Fruit fly (Drosophila melanogaster): Measurements from ENCODE around the gene CG17637.

The CG17637 gene

dm6 chr3L:20470991-20471498 lies 32.9 kb upstream of the CG17637 start:
- 0 out of 2 replicates have a peak, but pooled peaks have one; percentile 24 for TF ChIP-seq rn (GFP tag; IDR thresholded peaks at IDR 0.05)
- TF ChIP-seq CG17806 (tag; optimal IDR thresholded peaks at IDR 0.05), result no peak
- TF ChIP-seq CG32121 (GFP tag; IDR thresholded peaks at IDR 0.05), result peak; percentile 55; the same call in 1 of the 2 replicates
- peak; percentile 73 for TF ChIP-seq CG12605 (GFP tag; IDR thresholded peaks at IDR 0.05)
- TF ChIP-seq Ets98B (GFP tag; IDR thresholded peaks at IDR 0.05), result peak; percentile 82
- TF ChIP-seq Snoo (tag; optimal IDR thresholded peaks at IDR 0.05), result peak; percentile 9
- TF ChIP-seq CG9948 (tag; optimal IDR thresholded peaks at IDR 0.05), result no peak
- TF ChIP-seq fd96Ca (GFP tag; IDR thresholded peaks at IDR 0.05), result peak; percentile 80
- peak; percentile 47 for TF ChIP-seq CG14655 (GFP tag; optimal IDR thresholded peaks at IDR 0.05)
- TF ChIP-seq CG8301 (tag; optimal IDR thresholded peaks at IDR 0.05), result peak; percentile 47
- TF ChIP-seq CG34367 (tag; optimal IDR thresholded peaks at IDR 0.05), result peak; percentile 11
- TF ChIP-seq CG4496 (GFP tag; IDR thresholded peaks at IDR 0.05), result peak; percentile 84
- TF ChIP-seq CG15710 (tag; optimal IDR thresholded peaks at IDR 0.05), result no peak

- TF ChIP-seq Pif1B (GFP tag; optimal IDR thresholded peaks at IDR 0.05) (peak; percentile 40), CG12605 (GFP tag; IDR thresholded peaks at IDR 0.05) (0 out of 2 replicates have a peak, but pooled peaks have one; percentile 11), fd96Ca (GFP tag; IDR thresholded peaks at IDR 0.05) (no peak), CG8301 (tag; optimal IDR thresholded peaks at IDR 0.05) (no peak), EcR (GFP tag; optimal IDR thresholded peaks at IDR 0.05) (peak; percentile 69), CG32121 (GFP tag; IDR thresholded peaks at IDR 0.05) (no peak), Snoo (tag; optimal IDR thresholded peaks at IDR 0.05) (no peak), Ets98B (GFP tag; IDR thresholded peaks at IDR 0.05) (no peak), CG15710 (tag; optimal IDR thresholded peaks at IDR 0.05) (peak; percentile 51), CG13204 (GFP tag; optimal IDR thresholded peaks at IDR 0.05) (no peak), CG10348 (GFP tag; IDR thresholded peaks at IDR 0.05) (no peak), D1 (tag; optimal IDR thresholded peaks at IDR 0.05) (peak; percentile 49), gl (tag; optimal IDR thresholded peaks at IDR 0.05) (peak; percentile 9), Pif1A (GFP tag; optimal IDR thresholded peaks at IDR 0.05) (peak; percentile 31), CG8159 (tag; optimal IDR thresholded peaks at IDR 0.05) (peak; percentile 61), CG17806 (tag; optimal IDR thresholded peaks at IDR 0.05) (peak; percentile 26), CG34367 (tag; optimal IDR thresholded peaks at IDR 0.05) (no peak), CG14655 (GFP tag; optimal IDR thresholded peaks at IDR 0.05) (peak; percentile 9), CG9948 (tag; optimal IDR thresholded peaks at IDR 0.05) (peak; percentile 37), rn (GFP tag; IDR thresholded peaks at IDR 0.05) (no peak), CG4496 (GFP tag; IDR thresholded peaks at IDR 0.05) (peak; percentile 41; the same call in 2 of the 3 replicates)
These were observed 32.3 kb upstream of the CG17637 start for dm6 chr3L:20471499-20472313.

dm6 chr3L:20472607-20473006 lies 31.4 kb upstream of the CG17637 start:
- TF ChIP-seq EcR (GFP tag; optimal IDR thresholded peaks at IDR 0.05) (peak; percentile 33), gl (tag; optimal IDR thresholded peaks at IDR 0.05) (no peak)

- TF ChIP-seq CG34367 (tag; optimal IDR thresholded peaks at IDR 0.05) (peak; percentile 71), CG17806 (tag; optimal IDR thresholded peaks at IDR 0.05) (peak; percentile 72), rn (GFP tag; IDR thresholded peaks at IDR 0.05) (peak; percentile 61), CG8301 (tag; optimal IDR thresholded peaks at IDR 0.05) (peak; percentile 65), CG14655 (GFP tag; optimal IDR thresholded peaks at IDR 0.05) (peak; percentile 77), gl (tag; optimal IDR thresholded peaks at IDR 0.05) (no peak), CG10348 (GFP tag; IDR thresholded peaks at IDR 0.05) (no peak), fd96Ca (GFP tag; IDR thresholded peaks at IDR 0.05) (peak; percentile 57; the same call in 2 of the 3 replicates), CG8159 (tag; optimal IDR thresholded peaks at IDR 0.05) (peak; percentile 81), CG15710 (tag; optimal IDR thresholded peaks at IDR 0.05) (peak; percentile 82), Ets98B (GFP tag; IDR thresholded peaks at IDR 0.05) (peak; percentile 67), CG12605 (GFP tag; IDR thresholded peaks at IDR 0.05) (peak; percentile 64), EcR (GFP tag; optimal IDR thresholded peaks at IDR 0.05) (no peak), Snoo (tag; optimal IDR thresholded peaks at IDR 0.05) (peak; percentile 72), CG32121 (GFP tag; IDR thresholded peaks at IDR 0.05) (peak; percentile 80), D1 (tag; optimal IDR thresholded peaks at IDR 0.05) (peak; percentile 18), Pif1A (GFP tag; optimal IDR thresholded peaks at IDR 0.05) (peak; percentile 52), CG13204 (GFP tag; optimal IDR thresholded peaks at IDR 0.05) (no peak), CG9948 (tag; optimal IDR thresholded peaks at IDR 0.05) (peak; percentile 74), Pif1B (GFP tag; optimal IDR thresholded peaks at IDR 0.05) (peak; percentile 51), CG4496 (GFP tag; IDR thresholded peaks at IDR 0.05) (peak; percentile 88)
These were observed 30.8 kb upstream of the CG17637 start, which contains the start of the genes CG32428 and CG5969 for dm6 chr3L:20473021-20473799. CG32428 (minus strand) TSS chr3L:20473723. CG5969 (plus strand) TSS chr3L:20473783.

- no peak for TF ChIP-seq Snoo (tag; optimal IDR thresholded peaks at IDR 0.05)
- no peak for TF ChIP-seq CG34367 (tag; optimal IDR thresholded peaks at IDR 0.05)
- TF ChIP-seq CG14655 (GFP tag; optimal IDR thresholded peaks at IDR 0.05), result no peak
- no peak for TF ChIP-seq Ets98B (GFP tag; IDR thresholded peaks at IDR 0.05)
- no peak for TF ChIP-seq rn (GFP tag; IDR thresholded peaks at IDR 0.05)
- no peak for TF ChIP-seq CG17806 (tag; optimal IDR thresholded peaks at IDR 0.05)
- no peak for TF ChIP-seq CG4496 (GFP tag; IDR thresholded peaks at IDR 0.05)
- TF ChIP-seq fd96Ca (GFP tag; IDR thresholded peaks at IDR 0.05), result no peak
- no peak for TF ChIP-seq CG9948 (tag; optimal IDR thresholded peaks at IDR 0.05)
- no peak for TF ChIP-seq CG8301 (tag; optimal IDR thresholded peaks at IDR 0.05)
- no peak for TF ChIP-seq CG12605 (GFP tag; IDR thresholded peaks at IDR 0.05)
- no peak for TF ChIP-seq D1 (tag; optimal IDR thresholded peaks at IDR 0.05)
- TF ChIP-seq EcR (GFP tag; optimal IDR thresholded peaks at IDR 0.05), result no peak
- no peak for TF ChIP-seq CG13204 (GFP tag; optimal IDR thresholded peaks at IDR 0.05)
- TF ChIP-seq CG15710 (tag; optimal IDR thresholded peaks at IDR 0.05), result no peak
- no peak for TF ChIP-seq CG8159 (tag; optimal IDR thresholded peaks at IDR 0.05)
- no peak for TF ChIP-seq CG10348 (GFP tag; IDR thresholded peaks at IDR 0.05)
- TF ChIP-seq Pif1B (GFP tag; optimal IDR thresholded peaks at IDR 0.05), result no peak
- TF ChIP-seq gl (tag; optimal IDR thresholded peaks at IDR 0.05), result no peak
- no peak for TF ChIP-seq CG32121 (GFP tag; IDR thresholded peaks at IDR 0.05)
These were observed 29.7 kb upstream of the CG17637 start, which contains the start of gene isoQC for dm6 chr3L:20474197-20474788. isoQC (plus strand) TSS chr3L:20474466.

Measured in whole organism, pupa.